Fruit fly (Drosophila melanogaster): Measurements from ENCODE around the gene CG13675.

- TF ChIP-seq Myc (optimal IDR thresholded peaks at IDR 0.05): no peak
- TF ChIP-seq h (optimal IDR thresholded peaks at IDR 0.05): no peak
- no peak for TF ChIP-seq psq (optimal IDR thresholded peaks at IDR 0.05)
- TF ChIP-seq Sin3A (optimal IDR thresholded peaks at IDR 0.05): no peak
Measured at dm6 chr3L:8165436-8165835, at the start of gene CG13675.
